Fruit fly (Drosophila melanogaster): ENCODE measurements around the gene plh.

plh gene

dm6 chr3R:4997399-4998203, 13.2 kb downstream of the plh start (continued):
- TF ChIP-seq sens-2 (GFP tag; IDR thresholded peaks at IDR 0.05) = 0 out of 2 replicates have a peak, but pooled peaks have one; percentile 14
- no peak for TF ChIP-seq NFAT (GFP tag; IDR thresholded peaks at IDR 0.05)
- no peak for TF ChIP-seq CG13894 (tag; optimal IDR thresholded peaks at IDR 0.05)
- TF ChIP-seq CG30431 (GFP tag; optimal IDR thresholded peaks at IDR 0.05) = peak; percentile 13
- TF ChIP-seq nmo (GFP tag; optimal IDR thresholded peaks at IDR 0.05) = peak; percentile 41
- TF ChIP-seq CG11504 (tag; optimal IDR thresholded peaks at IDR 0.05) = peak; percentile 41
- no peak for TF ChIP-seq CG16779 (GFP tag; IDR thresholded peaks at IDR 0.05)
- no peak for TF ChIP-seq usp (GFP tag; optimal IDR thresholded peaks at IDR 0.05)
- TF ChIP-seq CG3995 (GFP tag; optimal IDR thresholded peaks at IDR 0.05) = no peak
- peak; percentile 30; the same call in 1 of the 2 replicates for TF ChIP-seq chm (GFP tag; IDR thresholded peaks at IDR 0.05)
- peak; percentile 56 for TF ChIP-seq CG18262 (tag; optimal IDR thresholded peaks at IDR 0.05)
- TF ChIP-seq ash1 (GFP tag; optimal IDR thresholded peaks at IDR 0.05) = no peak
- TF ChIP-seq CG11247 (GFP tag; IDR thresholded peaks at IDR 0.05) = no peak
- TF ChIP-seq yki (optimal IDR thresholded peaks at IDR 0.05) = no peak
- no peak for TF ChIP-seq Adf1 (GFP tag; IDR thresholded peaks at IDR 0.05)
- TF ChIP-seq Ets65A (GFP tag) = no peak
- no peak for TF ChIP-seq sna (GFP tag; IDR thresholded peaks at IDR 0.05; ENCODE audit: partially characterized antibody)
- peak; percentile 43 for TF ChIP-seq CG8388 (GFP tag; optimal IDR thresholded peaks at IDR 0.05)
- TF ChIP-seq Bteb2 (GFP tag; optimal IDR thresholded peaks at IDR 0.05) = no peak
- TF ChIP-seq esg (GFP tag; conservative IDR thresholded peaks at IDR 0.05) = 0 out of 2 replicates have a peak, but pooled peaks have one; percentile 22
- TF ChIP-seq vvl (GFP tag; IDR thresholded peaks at IDR 0.05) = peak; percentile 46
- peak; percentile 42 for TF ChIP-seq CG2712 (tag; optimal IDR thresholded peaks at IDR 0.05)
- no peak for TF ChIP-seq grau (tag; optimal IDR thresholded peaks at IDR 0.05)
- TF ChIP-seq fd96Cb (tag; optimal IDR thresholded peaks at IDR 0.05) = peak; percentile 53
- TF ChIP-seq CG2875 (GFP tag; optimal IDR thresholded peaks at IDR 0.05) = no peak
- TF ChIP-seq CG5953 (GFP tag; IDR thresholded peaks at IDR 0.05) = 0 out of 2 replicates have a peak, but pooled peaks have one; percentile 36
- no peak for TF ChIP-seq Trl (optimal IDR thresholded peaks at IDR 0.05)
- TF ChIP-seq Trl (GFP tag; optimal IDR thresholded peaks at IDR 0.05) = no peak
- no peak for TF ChIP-seq rib (GFP tag; IDR thresholded peaks at IDR 0.05)
- TF ChIP-seq stwl (tag; optimal IDR thresholded peaks at IDR 0.05) = no peak
- no peak for TF ChIP-seq ase (GFP tag; IDR thresholded peaks at IDR 0.05)
- no peak for TF ChIP-seq CG10321 (GFP tag; IDR thresholded peaks at IDR 0.05)
- no peak for TF ChIP-seq CG18764 (GFP tag; optimal IDR thresholded peaks at IDR 0.05)
- 0 out of 4 replicates have a peak, but pooled peaks have one; percentile 21 for TF ChIP-seq Dll (GFP tag; IDR thresholded peaks at IDR 0.05; ENCODE audit: partially characterized antibody)
- TF ChIP-seq Blimp-1 (GFP tag; optimal IDR thresholded peaks at IDR 0.05) = peak; percentile 37
- TF ChIP-seq CG14965 (GFP tag; optimal IDR thresholded peaks at IDR 0.05; ENCODE audit: borderline replicate concordance) = no peak
- no peak for TF ChIP-seq maf-S (GFP tag; optimal IDR thresholded peaks at IDR 0.05)
- peak; percentile 19 for TF ChIP-seq CG12236 (GFP tag; optimal IDR thresholded peaks at IDR 0.05)
- TF ChIP-seq sqz (GFP tag; optimal IDR thresholded peaks at IDR 0.05) = peak; percentile 69
- no peak for TF ChIP-seq CG34224 (GFP tag; IDR thresholded peaks at IDR 0.05; ENCODE audit: partially characterized antibody)
- no peak for TF ChIP-seq dm (GFP tag; optimal IDR thresholded peaks at IDR 0.05)
- TF ChIP-seq CG6689 (GFP tag; IDR thresholded peaks at IDR 0.05) = peak; percentile 21; the same call in 1 of the 2 replicates
- no peak for TF ChIP-seq p53 (GFP tag; optimal IDR thresholded peaks at IDR 0.05)
- TF ChIP-seq Opbp (GFP tag; IDR thresholded peaks at IDR 0.05; ENCODE audit: partially characterized antibody) = no peak
- TF ChIP-seq ap (GFP tag; IDR thresholded peaks at IDR 0.05) = no peak
- peak; percentile 34 for TF ChIP-seq Sox102F (GFP tag; optimal IDR thresholded peaks at IDR 0.05)
- no peak for TF ChIP-seq CG9932 (GFP tag; IDR thresholded peaks at IDR 0.05)
- TF ChIP-seq H2.0 (GFP tag; IDR thresholded peaks at IDR 0.05) = peak; percentile 32; the same call in 1 of the 2 replicates
- TF ChIP-seq mam (GFP tag; optimal IDR thresholded peaks at IDR 0.05) = no peak
- no peak for TF ChIP-seq ssp (GFP tag; IDR thresholded peaks at IDR 0.05)
